Fruit fly (Drosophila melanogaster): ENCODE results near the gene CG11267.

Gene CG11267

DNA sequence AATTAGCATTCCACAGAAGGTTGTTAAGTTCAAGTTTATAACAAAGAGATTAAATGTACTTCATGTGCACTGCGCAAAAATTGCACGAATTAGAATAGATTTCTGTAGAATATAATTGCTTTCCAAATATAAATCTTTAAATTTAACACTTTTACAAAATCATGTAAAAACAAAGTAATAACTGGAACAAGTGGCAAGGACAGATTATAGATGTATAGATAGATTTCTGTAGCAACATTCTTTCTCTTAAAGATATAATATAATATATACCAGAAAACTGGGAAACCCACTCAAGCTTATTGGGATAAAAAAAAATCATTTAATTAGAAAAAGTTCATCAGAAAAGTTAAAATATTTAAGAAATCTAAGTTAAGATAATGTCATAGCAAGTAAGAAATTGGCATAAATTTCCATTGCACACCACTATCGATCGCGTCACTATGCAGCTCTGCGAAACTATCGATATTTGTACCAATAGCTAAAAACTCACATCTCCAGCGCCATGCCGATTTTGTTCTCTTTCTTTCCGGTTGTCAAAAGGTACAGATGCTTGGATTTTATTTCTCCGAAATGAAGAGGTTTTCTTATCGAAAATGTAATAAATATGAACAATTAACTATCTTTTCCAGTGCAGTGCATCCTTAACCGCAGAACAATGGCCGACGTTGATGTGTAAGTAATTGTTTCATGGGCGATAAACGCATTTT lies 7.2 kb downstream of the CG11267 start, which contains the start of gene RpS12:
TSS of gene RpS12 (plus strand) at position 499 of the 707 bp plus-strand sequence.
- TF ChIP-seq CG17801 (GFP tag; optimal IDR thresholded peaks at IDR 0.05; ENCODE audit: partially characterized antibody): peak; percentile 73

DNA sequence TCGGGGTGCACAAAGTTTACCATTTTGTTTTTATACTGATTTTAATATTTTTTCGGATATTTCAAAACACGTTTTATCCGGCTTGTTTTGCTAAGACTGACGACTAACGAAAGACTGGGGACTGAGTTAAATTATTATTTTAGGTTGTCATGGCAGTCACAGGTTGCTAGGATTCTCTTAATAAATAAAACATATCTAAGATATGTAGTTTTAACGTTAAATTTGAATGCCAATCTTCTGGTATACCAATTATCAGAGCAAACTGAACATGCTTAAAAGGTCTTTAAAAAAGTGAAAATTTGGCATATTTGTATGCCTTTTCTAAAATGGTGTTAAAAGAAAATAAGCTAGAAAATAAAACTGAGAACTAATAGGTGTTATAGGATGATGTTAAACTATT lies 10.5 kb downstream of the CG11267 start, which contains the start of gene Zmynd10:
TSS of gene Zmynd10 (minus strand) at position 101 of the 400 bp plus-strand sequence.
- TF ChIP-seq CG17801 (GFP tag; optimal IDR thresholded peaks at IDR 0.05; ENCODE audit: partially characterized antibody): no peak

DNA sequence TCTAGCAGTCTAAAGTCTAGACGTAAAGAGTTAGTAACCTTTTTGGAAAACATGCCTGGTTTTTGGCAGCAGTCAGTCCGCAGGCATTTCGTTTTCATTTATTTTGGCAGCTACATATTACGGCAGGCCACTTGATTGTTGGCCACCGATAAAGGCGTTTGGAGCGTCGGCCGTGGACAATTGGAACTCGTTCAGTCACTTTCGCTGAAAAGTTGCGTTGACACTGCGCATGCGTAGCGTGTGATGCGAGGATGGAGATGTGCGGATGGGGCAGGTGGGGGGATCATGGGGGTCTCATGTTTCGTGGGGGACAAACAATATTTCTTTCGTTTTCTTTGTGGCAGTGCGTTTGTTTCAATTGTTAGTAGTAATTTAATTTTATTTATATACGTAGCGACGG lies 11.0 kb downstream of the CG11267 start:
- TF ChIP-seq CG17801 (GFP tag; optimal IDR thresholded peaks at IDR 0.05; ENCODE audit: partially characterized antibody): no peak

DNA sequence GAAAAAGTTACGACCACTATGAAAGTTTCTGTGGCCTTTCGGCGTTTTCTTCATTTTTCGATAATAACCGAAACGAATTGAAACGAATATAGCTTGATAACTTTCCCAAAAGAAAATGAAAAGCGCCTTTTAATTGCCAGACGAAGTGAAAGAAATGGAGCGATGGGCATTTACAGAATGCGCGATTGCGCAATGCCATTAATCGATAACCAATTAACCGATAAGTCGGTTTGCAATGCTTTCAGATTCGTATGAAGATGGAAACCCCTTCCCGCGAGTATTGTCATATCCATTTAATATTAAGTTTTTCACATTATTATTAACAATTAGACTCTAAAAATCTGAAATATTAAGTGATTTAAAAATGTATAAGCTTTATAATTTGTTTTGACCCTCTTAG lies 11.5 kb downstream of the CG11267 start:
- no peak for TF ChIP-seq CG17801 (GFP tag; optimal IDR thresholded peaks at IDR 0.05; ENCODE audit: partially characterized antibody)

DNA sequence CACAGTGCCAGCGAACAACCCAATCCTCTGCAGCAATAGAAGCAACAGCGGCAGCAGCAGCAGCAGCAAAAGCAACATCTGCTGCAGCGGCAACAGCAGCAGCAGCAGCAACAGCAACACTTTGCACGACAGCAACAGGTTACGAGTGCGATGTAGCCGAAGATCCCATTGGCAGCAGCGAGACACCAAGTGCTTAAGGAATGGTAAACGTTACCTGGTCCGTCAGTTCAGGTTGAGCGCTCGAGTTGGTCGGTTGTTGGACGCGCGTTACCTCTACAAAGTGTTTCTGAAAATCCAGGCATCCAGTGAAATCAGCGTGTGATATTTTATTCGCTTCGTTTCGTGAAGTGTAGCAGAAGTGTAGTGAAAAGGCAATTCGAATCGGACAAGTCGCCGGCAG lies 12.9 kb downstream of the CG11267 start, which contains the start of gene CG17672:
TSS of gene CG17672 (plus strand) at position 223 of the 400 bp plus-strand sequence.
- TF ChIP-seq CG17801 (GFP tag; optimal IDR thresholded peaks at IDR 0.05; ENCODE audit: partially characterized antibody): no peak

DNA sequence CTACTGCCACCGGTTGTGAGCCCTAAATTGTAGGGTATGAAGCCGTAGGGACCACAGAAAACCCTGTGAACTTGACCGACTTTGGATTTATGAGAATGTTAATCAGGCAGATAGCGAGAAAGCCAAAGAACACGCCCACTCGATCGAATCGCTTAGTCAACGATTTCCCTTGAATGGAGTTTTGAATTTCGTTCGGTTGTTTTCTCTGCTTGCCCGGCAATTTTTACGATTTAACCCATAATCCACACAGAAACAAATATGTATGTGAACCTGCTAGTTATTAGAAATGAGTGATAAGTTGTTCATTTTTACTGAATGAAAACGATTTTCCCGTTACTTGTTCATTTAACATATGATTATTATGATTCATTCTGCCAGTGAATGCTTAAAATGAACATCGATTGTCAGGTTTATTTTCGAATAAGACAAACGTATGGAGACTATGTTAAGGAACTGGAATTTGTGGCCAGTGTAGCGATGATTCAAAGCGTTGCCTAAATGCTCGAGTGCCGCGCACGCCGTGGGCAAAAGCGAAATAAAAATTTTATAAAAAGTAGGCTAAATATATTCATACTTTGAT lies 14.3 kb downstream of the CG11267 start:
- TF ChIP-seq CG17801 (GFP tag; optimal IDR thresholded peaks at IDR 0.05; ENCODE audit: partially characterized antibody): peak; percentile 25

DNA sequence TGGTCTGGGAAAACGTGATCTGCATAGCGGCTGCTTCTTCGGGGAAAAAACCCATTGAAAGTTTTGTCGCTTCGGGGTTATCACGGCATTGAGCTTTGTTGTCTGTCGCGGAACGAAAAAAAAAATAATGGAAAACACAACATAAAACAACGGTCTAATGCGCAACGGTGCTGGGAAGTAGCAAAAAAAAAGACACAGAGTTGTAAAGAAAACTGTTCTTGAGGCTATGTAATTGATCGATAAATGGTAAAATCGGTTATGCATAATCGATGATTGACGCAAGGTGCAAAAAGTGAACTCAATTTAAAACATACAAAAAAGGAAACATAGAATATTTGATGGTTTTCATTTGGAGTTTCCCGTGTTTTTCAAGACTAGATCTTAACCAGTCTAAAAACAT lies 15.5 kb downstream of the CG11267 start:
- no peak for TF ChIP-seq CG17801 (GFP tag; optimal IDR thresholded peaks at IDR 0.05; ENCODE audit: partially characterized antibody)

DNA sequence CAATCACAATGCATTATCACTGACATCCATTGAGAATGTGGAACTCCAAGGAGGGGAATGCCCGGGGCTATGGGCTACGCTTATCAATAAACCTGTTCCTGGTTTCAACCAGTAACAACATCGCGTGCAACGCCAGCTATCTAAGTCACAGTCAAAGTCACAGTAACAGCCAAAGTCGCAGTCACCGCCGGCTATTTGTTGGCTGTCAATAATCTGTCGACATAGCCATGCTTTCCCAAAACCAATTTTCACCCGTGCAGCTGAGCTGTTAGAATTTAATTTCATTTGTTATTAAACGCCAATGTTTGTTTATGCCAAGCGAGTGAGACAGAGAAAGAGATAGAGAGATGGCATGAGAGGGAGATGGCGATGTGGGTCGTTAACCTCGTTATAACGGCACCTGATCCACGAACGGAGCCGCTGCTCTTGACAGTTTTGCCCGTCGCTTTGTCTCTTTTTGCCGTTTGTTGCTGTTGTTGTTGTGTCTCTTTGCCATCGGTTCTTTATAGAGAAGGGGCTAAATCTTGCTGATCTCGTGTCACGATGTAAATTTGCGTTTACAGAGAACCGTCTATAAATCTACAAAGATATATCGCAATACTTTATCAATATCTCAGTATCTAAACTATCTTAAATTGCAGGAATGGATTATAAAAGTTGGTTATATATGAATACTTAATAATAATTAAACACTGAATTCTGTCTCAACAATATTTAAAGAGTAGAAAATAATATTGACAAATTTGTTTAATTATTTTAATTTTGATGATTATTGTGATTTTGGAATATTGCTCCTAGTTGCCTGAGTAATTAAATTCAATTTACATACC lies 16.4 kb downstream of the CG11267 start:
- TF ChIP-seq CG17801 (GFP tag; optimal IDR thresholded peaks at IDR 0.05; ENCODE audit: partially characterized antibody): no peak

DNA sequence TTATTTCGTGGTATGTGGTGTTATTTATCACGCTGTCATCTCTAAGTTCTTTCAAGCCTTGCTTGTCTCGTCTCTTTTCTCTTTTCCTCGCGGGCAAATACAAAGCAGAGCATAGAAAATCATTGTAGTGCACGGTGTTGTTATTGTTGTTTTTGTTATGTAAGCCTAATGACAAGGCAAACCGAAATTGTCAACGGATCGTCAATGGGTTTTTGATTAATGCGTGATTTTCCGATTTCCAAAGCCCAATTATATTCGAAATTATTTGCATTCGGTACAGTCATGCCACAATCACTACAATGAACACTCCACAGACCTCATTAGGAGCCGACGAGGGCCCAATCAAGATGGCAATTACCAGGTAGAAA lies 17.0 kb downstream of the CG11267 start:
- TF ChIP-seq CG17801 (GFP tag; optimal IDR thresholded peaks at IDR 0.05; ENCODE audit: partially characterized antibody): no peak

DNA sequence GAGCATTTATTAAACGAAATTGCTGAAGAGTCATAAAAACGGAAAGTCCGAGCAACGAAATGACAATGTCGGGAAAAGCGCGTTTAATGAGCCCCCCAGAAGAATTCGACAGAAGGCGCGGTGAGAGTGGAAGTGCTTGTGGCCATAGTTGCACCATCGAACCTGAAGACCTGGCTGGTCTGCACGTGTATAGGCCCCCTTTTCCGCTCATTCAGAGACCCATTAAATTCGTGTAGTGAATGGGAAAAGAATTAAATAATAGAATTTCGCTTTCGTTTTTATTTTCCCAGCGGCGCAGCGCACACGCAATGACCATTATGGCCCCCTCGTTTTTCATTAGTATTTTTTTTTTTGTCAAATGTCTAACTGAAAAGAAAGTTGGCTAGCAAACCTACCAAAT lies 17.5 kb downstream of the CG11267 start:
- no peak for TF ChIP-seq CG17801 (GFP tag; optimal IDR thresholded peaks at IDR 0.05; ENCODE audit: partially characterized antibody)

DNA sequence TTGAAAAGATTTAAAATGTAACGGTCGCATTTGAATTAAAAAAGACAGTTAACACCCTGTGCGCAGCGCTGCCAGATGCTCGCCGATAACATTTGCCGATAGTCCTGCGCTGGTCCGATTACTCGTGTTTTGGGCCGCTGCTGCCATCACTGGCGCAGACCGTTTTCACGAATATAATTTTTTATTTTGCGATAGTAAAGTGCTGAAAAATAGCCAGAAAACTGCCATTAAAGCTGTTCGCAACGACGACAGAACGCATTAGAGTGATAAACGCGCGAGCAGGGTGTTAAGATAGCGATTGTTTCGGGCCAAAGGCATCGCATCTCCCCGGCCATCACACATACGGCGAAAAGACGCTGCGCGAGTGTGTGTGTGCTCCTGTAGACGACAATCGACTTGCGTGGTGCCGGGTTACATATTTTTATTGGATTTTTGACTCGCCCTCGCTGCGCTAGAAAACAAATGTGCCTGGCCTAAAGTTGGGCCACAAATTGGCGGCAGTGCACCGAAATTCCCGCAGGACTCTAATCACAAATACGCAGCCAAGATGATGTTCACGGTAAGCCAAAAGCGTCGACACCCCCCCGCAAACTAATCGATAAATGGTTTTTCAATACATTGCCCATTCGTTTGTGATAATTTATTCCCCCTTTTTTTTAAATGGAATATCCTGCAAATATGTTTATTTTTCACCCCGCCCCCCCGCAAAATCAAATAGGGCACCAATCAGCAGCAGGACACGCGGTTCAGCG lies 21.0 kb downstream of the CG11267 start, which contains the start of gene Srrm1:
TSS of gene Srrm1 (plus strand) at position 116 of the 752 bp plus-strand sequence.
- TF ChIP-seq CG17801 (GFP tag; optimal IDR thresholded peaks at IDR 0.05; ENCODE audit: partially characterized antibody): no peak

DNA sequence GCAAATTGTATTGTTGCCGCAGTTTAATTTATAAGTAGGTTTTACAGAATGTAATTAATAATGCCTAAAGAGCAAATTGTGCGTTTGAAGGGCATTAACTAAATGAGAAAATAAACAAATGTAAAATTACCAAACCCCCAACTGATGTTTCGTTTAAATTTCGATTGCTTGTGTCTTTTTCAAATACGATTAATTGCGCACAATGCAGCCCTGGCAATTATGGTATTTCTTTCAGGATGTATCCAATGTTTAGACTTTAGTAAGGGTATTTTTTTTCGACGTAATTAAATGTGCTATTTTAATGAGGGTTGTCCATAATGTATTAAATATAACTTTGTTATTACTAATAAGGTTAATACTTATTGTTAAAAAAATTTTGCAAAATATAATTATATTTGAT lies 25.0 kb downstream of the CG11267 start:
- TF ChIP-seq CG17801 (GFP tag; optimal IDR thresholded peaks at IDR 0.05; ENCODE audit: partially characterized antibody): no peak

DNA sequence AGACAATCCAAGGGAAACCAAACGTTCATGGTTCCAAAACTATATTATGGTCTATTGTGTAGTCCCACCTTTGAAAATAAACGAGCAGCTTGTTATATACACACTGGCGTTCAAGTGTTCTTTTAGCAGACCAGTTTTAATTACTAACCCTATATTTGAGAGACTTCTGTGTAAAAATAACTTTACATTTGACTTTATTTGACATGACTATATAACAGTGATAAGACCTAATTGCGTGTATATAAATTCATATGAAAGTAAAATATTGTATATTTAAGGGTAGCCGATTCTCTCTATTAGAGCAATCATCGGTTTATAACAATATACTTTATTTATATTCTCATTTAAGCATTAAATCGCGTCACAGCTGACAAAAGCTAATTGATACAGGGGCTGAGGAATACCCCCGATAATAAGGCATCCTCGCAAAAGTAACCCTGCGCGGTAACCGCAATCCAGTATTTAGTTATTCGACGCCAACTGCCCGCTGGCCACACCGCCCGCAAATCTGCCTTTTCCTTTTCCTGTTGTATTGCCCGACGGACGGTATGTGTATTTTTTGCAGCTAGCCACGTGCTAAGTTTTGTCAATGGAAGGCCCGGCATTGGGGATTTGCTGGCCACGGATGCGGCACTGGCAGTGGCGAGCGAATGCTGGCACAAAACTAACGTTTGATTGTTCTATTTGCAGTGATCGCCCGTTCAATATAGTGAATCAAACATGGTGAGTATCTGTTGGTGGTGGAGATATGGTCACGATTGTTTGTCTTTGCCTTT lies 25.6 kb downstream of the CG11267 start, which contains the start of gene RpS4:
TSS of gene RpS4 (plus strand) at position 465 of the 776 bp plus-strand sequence.
- peak; percentile 86 for TF ChIP-seq CG17801 (GFP tag; optimal IDR thresholded peaks at IDR 0.05; ENCODE audit: partially characterized antibody)

DNA sequence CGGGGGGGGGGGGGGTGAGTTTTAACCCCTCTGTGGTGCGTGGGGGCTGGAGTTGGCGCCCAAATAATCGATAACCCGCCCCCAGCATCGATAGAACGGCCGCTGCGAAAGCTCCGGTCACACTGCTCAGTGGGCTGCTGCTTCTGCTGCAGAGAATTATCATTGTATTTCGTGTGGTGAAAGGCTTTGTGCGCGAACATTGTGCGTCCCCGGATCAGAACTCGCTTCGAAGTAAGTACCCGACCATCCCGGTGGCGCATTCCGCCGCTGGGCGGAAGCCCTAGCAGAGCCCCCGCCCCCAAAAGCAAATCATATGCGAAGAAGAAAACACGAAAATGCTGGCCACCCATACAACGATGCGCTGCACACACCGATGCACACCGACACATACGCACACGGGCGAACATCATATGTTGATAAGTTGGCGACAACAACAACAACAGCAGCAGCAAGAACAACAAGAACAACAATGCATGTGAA lies 28.5 kb downstream of the CG11267 start, which contains the start of gene Syx13:
TSS of gene Syx13 (plus strand) at position 100 of the 480 bp plus-strand sequence.
- no peak for TF ChIP-seq CG17801 (GFP tag; optimal IDR thresholded peaks at IDR 0.05; ENCODE audit: partially characterized antibody)

Data from ovary, adult (tissue).